Fruit fly (Drosophila melanogaster): ENCODE data around the gene CG33342.

CG33342 gene

DNA sequence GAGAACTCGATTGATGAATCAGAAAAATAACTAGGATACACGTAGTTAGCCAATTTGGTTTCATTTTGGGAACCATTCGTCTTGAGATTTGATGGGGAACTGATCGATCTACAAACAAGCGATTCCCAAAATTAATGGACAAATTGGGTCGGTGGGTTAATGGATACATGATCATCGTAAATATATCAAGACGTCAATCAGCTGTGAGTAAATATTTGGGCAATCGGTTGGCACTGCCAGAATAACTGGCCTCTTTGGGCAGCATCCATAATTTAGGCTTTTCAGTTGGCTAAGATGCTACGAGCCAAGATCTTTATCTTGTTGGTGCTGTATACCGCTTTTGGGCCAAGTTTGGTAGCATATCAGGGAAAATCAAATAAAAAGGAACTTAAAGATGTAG lies 8.6 kb upstream of the CG33342 start, which contains the start of the genes CG42812 and CG33341:
CG42812 (minus strand) TSS at position 101 of the 400 bp plus-strand sequence.
CG33341 (plus strand) TSS at position 295 of the 400 bp plus-strand sequence.
- TF ChIP-seq CG14667 (GFP tag; IDR thresholded peaks at IDR 0.05) (no peak), CG18599 (GFP tag; optimal IDR thresholded peaks at IDR 0.05) (no peak), CG3065 (GFP tag; optimal IDR thresholded peaks at IDR 0.05) (no peak), CG12236 (GFP tag; optimal IDR thresholded peaks at IDR 0.05) (no peak), CG14710 (tag; optimal IDR thresholded peaks at IDR 0.05) (no peak), CG3847 (GFP tag; IDR thresholded peaks at IDR 0.05) (no peak)

- TF ChIP-seq sima (GFP tag; optimal IDR thresholded peaks at IDR 0.05): no peak
- no peak for TF ChIP-seq CG14667 (GFP tag; IDR thresholded peaks at IDR 0.05)
- TF ChIP-seq CG16813 (GFP tag; IDR thresholded peaks at IDR 0.05; ENCODE audit: partially characterized antibody): no peak
- TF ChIP-seq CoRest (tag; optimal IDR thresholded peaks at IDR 0.05): no peak
- no peak for TF ChIP-seq CG14050 (GFP tag; IDR thresholded peaks at IDR 0.05)
- no peak for TF ChIP-seq CG9932 (GFP tag; IDR thresholded peaks at IDR 0.05)
Measured at dm6 chr3R:24369268-24369667, 7.4 kb upstream of the CG33342 start, which contains the start of gene CG13614. CG13614 (plus strand) TSS chr3R:24369568.

dm6 chr3R:24372662-24373061 lies 4.0 kb upstream of the CG33342 start, which contains the start of gene CG17782:
CG17782 (minus strand) TSS chr3R:24372762.
- TF ChIP-seq Eip74EF (GFP tag; optimal IDR thresholded peaks at IDR 0.05): no peak
- no peak for TF ChIP-seq slbo (GFP tag; IDR thresholded peaks at IDR 0.05)
- no peak for TF ChIP-seq pb (GFP tag; optimal IDR thresholded peaks at IDR 0.05)
- TF ChIP-seq z (GFP tag; IDR thresholded peaks at IDR 0.05): no peak
- TF ChIP-seq row (GFP tag; IDR thresholded peaks at IDR 0.05): no peak
- TF ChIP-seq so (GFP tag; IDR thresholded peaks at IDR 0.05): no peak
- TF ChIP-seq CG13624 (GFP tag; optimal IDR thresholded peaks at IDR 0.05): no peak
- TF ChIP-seq da (GFP tag; optimal IDR thresholded peaks at IDR 0.05): no peak

DNA sequence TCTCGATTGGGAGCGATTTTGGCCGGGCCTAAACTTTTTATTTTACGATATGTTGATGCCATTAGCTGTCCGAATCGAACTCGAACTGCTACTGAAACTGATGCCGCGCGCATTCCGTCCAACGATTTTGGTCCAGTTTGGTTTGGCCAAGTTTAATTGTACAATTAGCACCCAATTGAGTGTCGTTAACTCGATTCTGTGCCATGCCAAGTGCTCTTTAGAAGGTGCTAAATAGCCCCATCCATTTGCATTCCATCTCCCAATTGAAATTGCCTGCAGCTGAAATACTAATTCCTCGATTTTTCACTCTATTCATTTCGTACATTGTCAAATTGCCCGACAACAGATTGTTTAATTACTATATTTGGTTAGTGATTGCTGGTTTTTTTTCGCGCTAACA lies 1.1 kb upstream of the CG33342 start, which contains the start of gene CG17781:
CG17781 (minus strand) TSS at position 101 of the 400 bp plus-strand sequence.
- TF ChIP-seq CG6654 (GFP tag; optimal IDR thresholded peaks at IDR 0.05) (no peak), Dek (tag; optimal IDR thresholded peaks at IDR 0.05) (no peak), D (optimal IDR thresholded peaks at IDR 0.05) (no peak), D (GFP tag; optimal IDR thresholded peaks at IDR 0.05) (no peak)

- no peak for TF ChIP-seq NC2β (GFP tag; optimal IDR thresholded peaks at IDR 0.05)
- TF ChIP-seq CG7963 (GFP tag; IDR thresholded peaks at IDR 0.05; ENCODE audit: partially characterized antibody): no peak
- TF ChIP-seq CG3163 (GFP tag; optimal IDR thresholded peaks at IDR 0.05): no peak
- no peak for TF ChIP-seq lmd (GFP tag; IDR thresholded peaks at IDR 0.05)
- TF ChIP-seq lola (GFP tag; optimal IDR thresholded peaks at IDR 0.05): no peak
- no peak for TF ChIP-seq CG10267 (tag; optimal IDR thresholded peaks at IDR 0.05)
- TF ChIP-seq oc (tag; optimal IDR thresholded peaks at IDR 0.05): no peak
- no peak for TF ChIP-seq CG3838 (GFP tag; optimal IDR thresholded peaks at IDR 0.05)
- TF ChIP-seq CG17186 (GFP tag; optimal IDR thresholded peaks at IDR 0.05): no peak
- no peak for TF ChIP-seq danr (GFP tag; IDR thresholded peaks at IDR 0.05)
- TF ChIP-seq Hr78 (GFP tag; optimal IDR thresholded peaks at IDR 0.05): no peak
- no peak for TF ChIP-seq CG9437 (GFP tag; optimal IDR thresholded peaks at IDR 0.05)
- TF ChIP-seq CG8924 (tag; optimal IDR thresholded peaks at IDR 0.05): no peak
- no peak for TF ChIP-seq klu (GFP tag; IDR thresholded peaks at IDR 0.05)
Measured at dm6 chr3R:24384952-24385351, 8.3 kb downstream of the CG33342 start, which contains the start of gene CG17780. CG17780 (minus strand) TSS chr3R:24385052.

Measured in whole organism, embryonic.